Worm (Caenorhabditis elegans): ENCODE measurements around the gene drp-1.
"Not testable (repeated sequence)": the region's sequence is repeated elsewhere in the genome, so short reads cannot be mapped to it uniquely, and the experiment has no call there.

The drp-1 gene

DNA sequence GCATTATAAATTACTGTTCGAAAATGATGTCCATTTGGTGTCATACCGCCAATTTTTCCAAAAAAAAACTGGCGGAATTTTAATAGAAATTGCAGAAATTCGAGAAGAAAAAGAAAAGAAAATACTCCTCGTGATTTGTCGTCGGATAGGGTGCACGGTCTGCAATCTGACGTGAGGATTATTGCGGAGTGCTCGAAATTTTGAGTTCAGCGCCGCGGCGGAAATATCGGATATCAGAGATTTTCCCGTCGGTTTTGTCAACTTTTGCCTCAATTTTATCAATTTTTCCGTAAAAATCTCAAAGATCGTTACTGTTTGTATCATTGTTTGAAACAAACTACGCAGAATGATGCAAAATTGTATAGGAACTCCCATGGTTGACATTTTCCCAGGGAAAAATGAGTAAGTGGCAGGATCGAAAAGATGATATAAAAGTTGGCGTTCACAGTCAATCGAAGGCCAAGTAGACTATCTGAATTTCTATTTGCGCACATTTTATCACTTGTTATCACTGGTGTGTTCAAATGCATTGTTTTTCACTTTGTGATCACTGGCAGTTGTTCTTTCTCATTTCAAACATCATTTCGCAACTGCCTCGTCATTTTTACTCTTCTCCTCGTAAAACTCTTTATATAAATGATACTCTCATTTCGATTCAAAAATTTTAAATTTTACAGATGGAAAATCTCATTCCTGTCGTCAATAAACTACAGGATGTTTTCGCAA is at the start of gene drp-1, which contains the start of gene fem-1:
Gene drp-1, plus strand, starts transcription at position 676 of the 726 bp plus-strand sequence.
Gene fem-1, minus strand, starts transcription at position 150 of the 726 bp plus-strand sequence.
- TF ChIP-seq dao-5 (tag; optimal IDR thresholded peaks at IDR 0.05) (no peak), W03F9.2 (tag; optimal IDR thresholded peaks at IDR 0.05) (no peak)

DNA sequence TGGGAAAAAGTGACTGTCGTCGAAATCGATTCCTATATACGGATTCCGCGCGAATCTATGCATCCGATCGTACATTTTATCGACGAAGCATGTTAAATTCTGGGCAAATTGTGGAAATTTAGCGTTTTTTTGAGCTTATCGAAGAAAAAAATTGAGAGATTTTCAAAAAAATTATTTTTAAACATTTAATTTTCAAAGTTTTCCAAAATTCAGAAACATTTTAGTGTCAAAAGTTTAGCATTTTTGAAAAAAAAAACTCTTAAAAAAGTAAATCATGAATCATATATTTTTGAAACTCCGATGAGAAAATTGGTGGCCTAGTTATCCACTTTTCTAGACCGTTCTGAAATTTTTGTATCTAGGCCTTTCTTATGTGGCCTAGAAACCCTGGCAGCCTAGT is 47.2 kb upstream of the drp-1 start, which contains the start of gene B0273.115:
Gene B0273.115, minus strand, starts transcription at position 101 of the 400 bp plus-strand sequence.
- not testable (repeated sequence) for TF ChIP-seq him-1, dao-5, W03F9.2 (tag; optimal IDR thresholded peaks at IDR 0.05)

DNA sequence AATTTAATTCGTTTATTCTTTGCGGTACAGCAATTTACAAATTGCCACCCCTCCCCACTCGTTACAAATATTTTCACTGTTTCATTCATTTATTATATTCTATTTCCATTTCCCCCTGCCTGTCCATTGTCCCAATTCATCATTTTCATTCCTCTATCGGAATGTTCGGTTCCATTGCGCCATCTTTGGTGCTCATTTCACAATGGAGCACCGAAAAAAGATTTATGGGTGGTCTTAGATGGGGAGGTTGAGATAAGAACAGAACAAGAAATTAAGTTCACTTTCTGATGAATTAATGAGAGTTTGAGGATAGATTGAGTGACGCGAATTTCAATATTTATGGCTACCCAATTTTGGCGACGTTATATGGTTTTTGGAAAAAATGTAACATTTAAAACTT is 46.1 kb upstream of the drp-1 start:
- TF ChIP-seq W03F9.2 (tag; optimal IDR thresholded peaks at IDR 0.05) (no peak), dao-5 (tag; optimal IDR thresholded peaks at IDR 0.05) (no peak), him-1 (tag; optimal IDR thresholded peaks at IDR 0.05) (no peak)

DNA sequence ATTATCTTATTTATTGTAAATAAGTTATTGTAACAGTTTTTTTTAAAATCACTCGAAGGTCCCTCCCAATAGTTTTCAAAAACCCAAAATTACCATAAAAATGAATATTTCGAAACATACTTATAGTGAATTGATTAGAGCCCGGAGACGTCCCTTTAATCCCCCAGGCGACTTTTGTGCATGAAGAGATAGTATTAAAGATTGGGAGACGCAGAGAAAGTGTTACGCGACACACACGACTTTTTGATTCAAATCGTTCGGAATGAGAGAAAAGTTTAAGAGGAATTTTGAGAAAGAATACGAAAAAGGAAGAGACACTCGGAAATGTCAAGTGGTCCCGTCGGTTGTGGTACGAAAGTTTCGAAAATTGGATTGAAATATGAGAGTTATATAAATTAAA is 45.2 kb upstream of the drp-1 start:
- TF ChIP-seq dao-5 (tag; optimal IDR thresholded peaks at IDR 0.05) (no peak), him-1 (tag; optimal IDR thresholded peaks at IDR 0.05) (no peak), W03F9.2 (tag; optimal IDR thresholded peaks at IDR 0.05) (no peak)

DNA sequence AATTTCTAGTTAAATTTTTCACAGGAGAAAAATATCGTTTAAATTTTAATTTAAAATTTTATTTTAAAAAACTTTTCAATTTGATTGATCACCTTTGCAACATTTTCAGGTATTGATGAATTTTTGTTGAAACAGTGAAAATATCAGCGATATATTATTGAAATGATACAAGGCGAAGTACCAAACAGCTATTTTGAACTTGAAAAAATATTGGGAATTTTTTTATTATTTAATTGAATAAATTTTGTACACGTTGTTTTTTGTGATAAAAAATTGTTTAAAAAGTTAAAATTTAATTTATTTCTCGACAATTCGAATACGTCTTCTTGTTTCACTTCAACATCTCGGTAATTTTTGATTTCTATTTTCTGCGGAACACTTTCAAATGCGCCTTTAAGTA is 44.6 kb upstream of the drp-1 start, which contains the start of gene B0273.1:
Gene B0273.1, plus strand, starts transcription at position 301 of the 400 bp plus-strand sequence.
- no peak for TF ChIP-seq W03F9.2 (tag; optimal IDR thresholded peaks at IDR 0.05)
- TF ChIP-seq dao-5 (tag; optimal IDR thresholded peaks at IDR 0.05), result no peak
- no peak for TF ChIP-seq him-1 (tag; optimal IDR thresholded peaks at IDR 0.05)

DNA sequence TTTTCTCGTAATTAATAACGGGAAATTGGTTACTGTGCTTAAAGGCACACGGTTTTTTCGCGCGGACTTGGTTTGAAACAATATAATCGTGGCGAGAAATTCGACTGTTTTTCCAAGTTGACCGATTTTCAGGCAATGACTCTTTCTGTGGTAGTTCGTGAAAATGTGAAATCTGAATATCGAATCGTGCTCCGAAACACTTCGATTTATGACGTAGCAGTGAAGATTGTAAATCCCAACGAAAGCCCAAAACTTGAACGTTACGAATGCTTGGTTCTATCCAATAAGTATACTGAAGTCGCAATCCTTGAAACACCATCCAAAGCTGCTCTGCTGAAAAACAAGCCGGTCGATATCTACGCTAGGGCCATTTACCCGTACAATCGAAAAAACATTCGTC is 44.2 kb upstream of the drp-1 start:
- no peak for TF ChIP-seq dao-5 (tag; optimal IDR thresholded peaks at IDR 0.05)
- no peak for TF ChIP-seq W03F9.2 (tag; optimal IDR thresholded peaks at IDR 0.05)

DNA sequence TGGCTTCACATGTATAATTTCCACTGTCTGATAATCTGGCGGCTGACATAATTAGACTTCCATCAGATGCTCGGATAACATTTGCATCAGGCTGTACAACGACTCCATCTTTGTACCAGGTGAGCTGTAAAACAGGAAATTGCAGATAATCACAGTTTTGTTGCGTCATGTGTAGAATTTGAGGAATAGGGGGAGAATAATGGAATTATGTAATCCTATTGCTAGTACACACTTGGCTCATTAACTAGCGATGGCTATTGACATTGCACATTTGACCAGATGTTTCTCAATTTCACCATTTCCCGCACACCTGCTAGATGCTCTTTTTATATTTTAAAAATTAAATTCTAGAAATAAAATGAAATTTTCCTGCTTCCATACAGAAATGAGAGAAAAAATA is 36.9 kb upstream of the drp-1 start:
- TF ChIP-seq dao-5 (tag; optimal IDR thresholded peaks at IDR 0.05) (no peak), him-1 (tag; optimal IDR thresholded peaks at IDR 0.05) (no peak), W03F9.2 (tag; optimal IDR thresholded peaks at IDR 0.05) (no peak)

DNA sequence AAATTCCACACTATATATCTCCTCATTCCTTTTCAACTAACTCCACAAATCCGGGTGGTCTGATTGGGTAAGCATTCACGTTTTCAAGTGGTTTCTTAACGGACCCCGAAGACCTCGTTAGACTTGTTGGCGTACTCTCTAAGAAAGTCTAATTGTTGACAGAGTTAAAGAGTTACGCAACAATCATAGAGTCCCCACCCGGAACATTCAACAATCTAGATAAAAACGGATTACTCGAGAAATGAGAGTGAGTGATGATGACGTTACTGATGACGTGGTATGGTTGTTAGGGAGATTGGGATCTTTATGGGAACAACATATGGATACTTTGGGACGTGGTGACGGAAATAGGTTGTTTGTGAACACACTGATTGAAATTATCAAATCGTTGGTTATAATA is 35.7 kb upstream of the drp-1 start:
- TF ChIP-seq him-1 (tag; optimal IDR thresholded peaks at IDR 0.05) (no peak), dao-5 (tag; optimal IDR thresholded peaks at IDR 0.05) (no peak), W03F9.2 (tag; optimal IDR thresholded peaks at IDR 0.05) (no peak)

DNA sequence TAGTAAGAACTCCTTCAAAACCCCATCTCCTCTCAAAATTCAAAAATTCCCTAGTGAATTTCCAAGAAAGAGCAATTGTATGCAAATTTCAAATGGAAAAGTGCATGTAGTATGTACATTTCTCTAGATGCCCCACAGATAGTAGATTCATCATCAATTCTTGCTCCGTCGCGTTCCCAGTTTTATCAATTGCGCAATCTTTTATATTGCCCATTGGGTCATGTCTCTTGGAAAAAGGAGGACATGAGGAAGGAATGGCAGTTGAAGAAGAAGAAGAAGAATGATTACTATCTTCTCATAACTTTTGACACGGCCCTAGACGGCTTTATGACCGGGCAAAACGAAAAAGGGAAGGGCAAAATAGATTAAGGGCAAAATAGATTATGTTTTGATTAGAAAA is 31.6 kb upstream of the drp-1 start:
- TF ChIP-seq dao-5 (tag; optimal IDR thresholded peaks at IDR 0.05), result no peak
- TF ChIP-seq W03F9.2 (tag; optimal IDR thresholded peaks at IDR 0.05), result no peak
- TF ChIP-seq him-1 (tag; optimal IDR thresholded peaks at IDR 0.05), result no peak

DNA sequence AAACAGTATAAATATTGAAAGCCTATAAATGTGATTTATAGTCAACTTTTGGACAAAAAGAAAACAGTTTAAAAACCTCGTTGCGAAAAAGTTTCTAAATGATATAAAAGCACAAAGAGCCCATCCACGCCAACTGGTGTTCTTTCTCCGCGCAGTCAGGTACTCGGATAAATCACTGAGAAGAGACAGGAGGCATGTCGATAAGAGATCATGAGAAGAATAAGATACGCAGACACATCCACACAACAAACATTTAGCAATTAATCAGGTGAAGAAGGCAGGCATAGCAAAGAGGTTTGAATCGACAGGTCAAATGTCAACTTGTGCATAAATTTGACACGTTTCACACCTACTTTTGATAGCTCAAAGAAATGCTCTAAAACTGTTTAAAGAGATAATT is 30.5 kb upstream of the drp-1 start:
- no peak for TF ChIP-seq dao-5 (tag; optimal IDR thresholded peaks at IDR 0.05)
- TF ChIP-seq W03F9.2 (tag; optimal IDR thresholded peaks at IDR 0.05), result no peak
- TF ChIP-seq him-1 (tag; optimal IDR thresholded peaks at IDR 0.05), result no peak

DNA sequence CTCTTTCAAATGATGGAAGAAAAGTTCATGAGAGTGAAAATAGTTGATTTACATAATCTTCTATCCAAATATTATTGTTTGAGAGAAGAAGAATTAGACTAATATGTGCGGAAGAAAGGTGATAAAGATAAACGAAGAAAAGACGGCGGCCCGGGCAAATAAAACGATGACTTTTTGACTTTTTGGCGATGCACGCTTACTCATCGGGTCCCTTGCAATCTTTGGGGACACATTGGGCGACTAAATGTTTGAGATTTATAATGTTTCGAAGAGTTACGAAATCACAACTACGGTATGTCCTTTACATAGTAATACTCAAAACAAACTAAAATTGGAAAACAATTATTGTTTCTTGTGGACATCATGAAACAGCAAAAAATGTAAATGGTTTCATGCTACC is 23.5 kb upstream of the drp-1 start:
- TF ChIP-seq him-1 (tag; optimal IDR thresholded peaks at IDR 0.05), result no peak
- no peak for TF ChIP-seq dao-5 (tag; optimal IDR thresholded peaks at IDR 0.05)
- no peak for TF ChIP-seq W03F9.2 (tag; optimal IDR thresholded peaks at IDR 0.05)

DNA sequence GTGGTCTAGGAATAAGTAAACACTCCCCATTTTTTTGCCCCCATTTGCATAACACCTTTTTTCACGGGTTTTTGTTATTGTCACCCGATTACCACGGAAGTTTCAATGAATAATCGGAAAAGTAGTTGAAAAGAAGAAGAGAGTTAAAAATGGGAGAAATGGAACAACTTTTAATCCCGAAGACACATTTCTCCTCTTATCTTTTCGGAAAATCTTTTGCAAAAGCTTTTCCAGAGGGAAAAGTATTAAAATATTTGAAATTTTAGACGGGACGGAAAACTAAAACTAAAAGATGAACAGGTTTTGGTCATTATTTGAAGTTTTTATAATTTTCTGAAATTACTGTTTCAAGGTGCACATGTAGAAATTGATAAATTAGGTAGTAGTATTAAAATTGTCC is 19.2 kb upstream of the drp-1 start:
- TF ChIP-seq him-1 (tag; optimal IDR thresholded peaks at IDR 0.05) (no peak), W03F9.2 (tag; optimal IDR thresholded peaks at IDR 0.05) (no peak), dao-5 (tag; optimal IDR thresholded peaks at IDR 0.05) (no peak)

DNA sequence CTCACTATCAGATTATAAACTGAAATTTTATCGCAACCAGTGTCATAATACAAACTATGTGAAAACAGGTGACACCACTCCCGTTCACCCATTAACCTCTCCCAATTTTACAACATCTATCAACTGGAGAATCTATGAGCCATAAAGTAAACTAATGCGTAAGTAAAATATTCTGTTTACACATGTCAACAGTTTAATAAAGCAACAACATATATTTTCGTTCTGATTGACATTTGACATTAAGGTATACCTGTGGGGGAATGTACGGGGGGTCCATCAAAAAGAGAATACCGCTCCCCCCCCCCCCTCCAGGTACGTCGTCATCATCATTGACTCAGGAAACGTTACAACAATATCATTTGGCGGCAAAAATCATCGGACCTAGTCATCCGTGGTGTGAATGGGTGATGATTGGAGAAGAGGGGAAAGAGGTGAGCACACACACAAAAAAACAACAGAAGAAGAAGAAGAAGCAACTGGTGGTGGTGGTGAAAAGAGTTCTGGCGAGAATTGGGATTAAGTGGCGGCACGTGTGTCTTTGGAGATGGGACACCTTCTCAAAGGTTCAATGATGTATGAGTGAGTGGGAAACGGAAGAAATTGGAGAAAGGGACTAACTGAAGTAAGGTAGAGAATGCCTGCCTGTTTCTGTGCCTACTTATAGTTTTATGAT is 11.4 kb upstream of the drp-1 start:
- TF ChIP-seq dao-5 (tag; optimal IDR thresholded peaks at IDR 0.05), result no peak
- TF ChIP-seq W03F9.2 (tag; optimal IDR thresholded peaks at IDR 0.05), result no peak
- no peak for TF ChIP-seq him-1 (tag; optimal IDR thresholded peaks at IDR 0.05)

DNA sequence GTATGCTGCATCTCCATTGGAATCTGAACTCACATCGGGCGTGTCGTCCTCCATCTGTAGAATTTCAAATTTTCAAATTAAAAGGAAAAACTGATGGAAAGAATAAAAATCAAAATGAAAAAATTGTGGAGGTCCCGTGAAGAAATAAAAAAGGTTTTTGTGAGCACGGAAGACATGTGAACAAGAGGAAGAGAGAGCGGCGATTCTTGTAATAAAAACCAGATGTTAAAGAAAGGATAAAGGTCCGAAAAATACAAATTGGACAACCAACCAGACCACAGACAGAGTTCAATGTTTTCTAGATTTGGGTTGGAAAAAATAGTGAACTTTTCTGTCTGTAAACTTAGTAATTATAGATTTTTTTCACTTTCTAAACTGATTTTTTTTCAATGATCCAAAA is 10.0 kb upstream of the drp-1 start, which contains the start of gene unc-5:
Gene unc-5, minus strand, starts transcription at position 54 of the 400 bp plus-strand sequence.
- TF ChIP-seq W03F9.2 (tag; optimal IDR thresholded peaks at IDR 0.05), result no peak
- no peak for TF ChIP-seq dao-5 (tag; optimal IDR thresholded peaks at IDR 0.05)
- no peak for TF ChIP-seq him-1 (tag; optimal IDR thresholded peaks at IDR 0.05)
